Worm (Caenorhabditis elegans): ENCODE measurements around the gene ZC513.14.

- TF ChIP-seq dmd-4 (tag; optimal IDR thresholded peaks at IDR 0.05): no peak
- no peak for TF ChIP-seq snpc-4 (tag; optimal IDR thresholded peaks at IDR 0.05)
- TF ChIP-seq lin-13 (GFP tag; optimal IDR thresholded peaks at IDR 0.05): no peak
- TF ChIP-seq mab-5 (tag; optimal IDR thresholded peaks at IDR 0.05): no peak
- no peak for TF ChIP-seq nhr-10 (tag; optimal IDR thresholded peaks at IDR 0.05)
- TF ChIP-seq blmp-1 (tag; optimal IDR thresholded peaks at IDR 0.05; ENCODE audit: insufficient read depth): no peak
These were observed 41.3 kb downstream of the ZC513.14 start, which contains the start of gene ceh-76 for ce11 chrV:7994570-7994969.
